ENCODE assay signal across 2 worm cellular contexts in the genomic region with DNA sequence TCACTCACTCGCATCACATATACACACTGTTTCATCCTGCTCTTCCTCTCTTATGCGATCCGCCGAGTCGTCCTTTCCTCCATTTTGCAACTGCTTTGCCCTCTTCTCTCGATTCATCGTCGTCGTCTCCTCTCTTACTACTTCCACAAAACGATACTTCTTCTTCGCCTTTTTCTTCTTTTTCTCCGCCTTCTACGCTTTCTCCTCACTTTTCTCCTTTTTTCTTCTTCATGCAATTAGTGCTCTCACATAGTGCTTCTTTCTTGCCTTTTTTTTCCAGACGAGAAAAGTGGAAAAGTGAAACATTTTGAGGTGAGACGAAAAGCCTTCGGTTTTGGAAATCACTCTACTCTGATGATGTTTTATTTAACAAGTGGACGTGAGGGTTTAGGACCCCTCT.
TF ChIP-seq lines count a peak whose summit lies in the region.

No protein-coding gene starts in this region.

TF ChIP-seq in whole organism, L1 larva, 84 proteins besides CTCF, POLR2A, EP300 and RAD21 (continued from another document):
- no peak for TF ChIP-seq aly-2 (tag; optimal IDR thresholded peaks at IDR 0.05; lab: Kevin White, UChicago)
- peak in 1 of 2 experiments; percentile 13 for TF ChIP-seq lsy-2 (tag; optimal IDR thresholded peaks at IDR 0.05; lab: Kevin White, UChicago)
- no peak for TF ChIP-seq xbp-1 (tag; optimal IDR thresholded peaks at IDR 0.05; lab: Kevin White, UChicago)
- TF ChIP-seq nhr-84 (tag; optimal IDR thresholded peaks at IDR 0.05; lab: Kevin White, UChicago) = no peak
- TF ChIP-seq ces-1 (GFP tag; optimal IDR thresholded peaks at IDR 0.05; lab: Kevin White, UChicago) = no peak
- no peak for TF ChIP-seq lin-39 (tag; optimal IDR thresholded peaks at IDR 0.05; lab: Kevin White, UChicago)
- no peak for TF ChIP-seq Y116A8C.19 (tag; optimal IDR thresholded peaks at IDR 0.05; lab: Kevin White, UChicago; ENCODE audit: borderline replicate concordance)
- no peak for TF ChIP-seq skn-1 (tag; optimal IDR thresholded peaks at IDR 0.05; lab: Kevin White, UChicago)
- TF ChIP-seq nhr-47 (tag; optimal IDR thresholded peaks at IDR 0.05; lab: Kevin White, UChicago) = no peak
- TF ChIP-seq fos-1 (tag; optimal IDR thresholded peaks at IDR 0.05; lab: Kevin White, UChicago) = no peak
- TF ChIP-seq ztf-11 (tag; optimal IDR thresholded peaks at IDR 0.05; lab: Kevin White, UChicago) = no peak
- TF ChIP-seq ets-5 (GFP tag; IDR thresholded peaks at IDR 0.05; lab: Robert Waterston, UW) = no peak
- TF ChIP-seq tlp-1 (tag; optimal IDR thresholded peaks at IDR 0.05; lab: Kevin White, UChicago) = no peak
- peak; percentile 0 for TF ChIP-seq mep-1 (tag; optimal IDR thresholded peaks at IDR 0.05; lab: Kevin White, UChicago)
- TF ChIP-seq unc-98 (GFP tag; IDR thresholded peaks at IDR 0.05; lab: Robert Waterston, UW) = no peak
- TF ChIP-seq alr-1 (tag; optimal IDR thresholded peaks at IDR 0.05; lab: Kevin White, UChicago; ENCODE audit: borderline replicate concordance) = no peak
- TF ChIP-seq sup-37 (GFP tag; optimal IDR thresholded peaks at IDR 0.05; lab: Kevin White, UChicago) = no peak
- TF ChIP-seq nhr-11 (tag; optimal IDR thresholded peaks at IDR 0.05; lab: Kevin White, UChicago) = no peak
- peak; percentile 12 for TF ChIP-seq fkh-8 (tag; optimal IDR thresholded peaks at IDR 0.05; lab: Kevin White, UChicago)
- TF ChIP-seq unc-86 (tag; optimal IDR thresholded peaks at IDR 0.05; lab: Kevin White, UChicago) = peak; percentile 31
- TF ChIP-seq nhr-77 (tag; optimal IDR thresholded peaks at IDR 0.05; lab: Kevin White, UChicago) = no peak
- no peak for TF ChIP-seq nhr-19 (GFP tag; conservative IDR thresholded peaks at IDR 0.05; lab: Robert Waterston, UW)
- TF ChIP-seq ceh-82 (tag; optimal IDR thresholded peaks at IDR 0.05; lab: Kevin White, UChicago) = peak in 1 of 3 experiments; percentile 42
- peak; percentile 65 for TF ChIP-seq lin-14 (GFP tag; optimal IDR thresholded peaks at IDR 0.05; lab: Kevin White, UChicago)
- TF ChIP-seq egl-13 (tag; optimal IDR thresholded peaks at IDR 0.05; lab: Kevin White, UChicago) = peak; percentile 22
- no peak for TF ChIP-seq sptf-1 (tag; optimal IDR thresholded peaks at IDR 0.05; lab: Kevin White, UChicago)

TF ChIP-seq in whole organism, L2 larva, 48 proteins besides CTCF, POLR2A, EP300 and RAD21 (continued from another document):
- peak; percentile 0 for TF ChIP-seq lin-13 (GFP tag; optimal IDR thresholded peaks at IDR 0.05; lab: Kevin White, UChicago)
- peak; percentile 31 for TF ChIP-seq C34F6.9 (tag; optimal IDR thresholded peaks at IDR 0.05; lab: Kevin White, UChicago)
- no peak for TF ChIP-seq ama-1 (optimal IDR thresholded peaks at IDR 0.05; lab: Kevin White, UChicago)
- no peak for TF ChIP-seq nhr-6 (tag; optimal IDR thresholded peaks at IDR 0.05; lab: Kevin White, UChicago)
- TF ChIP-seq aly-2 (tag; optimal IDR thresholded peaks at IDR 0.05; lab: Kevin White, UChicago) = no peak
- no peak for TF ChIP-seq nhr-10 (tag; optimal IDR thresholded peaks at IDR 0.05; lab: Kevin White, UChicago)
- no peak for TF ChIP-seq egl-27 (tag; optimal IDR thresholded peaks at IDR 0.05; lab: Kevin White, UChicago)
- TF ChIP-seq zag-1 (tag; optimal IDR thresholded peaks at IDR 0.05; lab: Kevin White, UChicago) = no peak
- TF ChIP-seq nhr-237 (tag; optimal IDR thresholded peaks at IDR 0.05; lab: Kevin White, UChicago) = no peak
- no peak for TF ChIP-seq unc-62 (GFP tag; optimal IDR thresholded peaks at IDR 0.05; lab: Kevin White, UChicago)
- no peak for TF ChIP-seq peb-1 (tag; optimal IDR thresholded peaks at IDR 0.05; lab: Kevin White, UChicago)
- no peak for TF ChIP-seq snpc-4 (tag; optimal IDR thresholded peaks at IDR 0.05; lab: Kevin White, UChicago)
- TF ChIP-seq nhr-23 (tag; optimal IDR thresholded peaks at IDR 0.05; lab: Kevin White, UChicago) = no peak
- no peak for TF ChIP-seq gmeb-1 (tag; optimal IDR thresholded peaks at IDR 0.05; lab: Kevin White, UChicago)
- no peak for TF ChIP-seq fos-1 (tag; optimal IDR thresholded peaks at IDR 0.05; lab: Kevin White, UChicago)
- TF ChIP-seq unc-39 (tag; optimal IDR thresholded peaks at IDR 0.05; lab: Kevin White, UChicago) = no peak
- no peak for TF ChIP-seq mab-5 (tag; optimal IDR thresholded peaks at IDR 0.05; lab: Kevin White, UChicago)
- TF ChIP-seq crh-2 (tag; optimal IDR thresholded peaks at IDR 0.05; lab: Kevin White, UChicago) = peak; percentile 5
- no peak for TF ChIP-seq ztf-11 (tag; optimal IDR thresholded peaks at IDR 0.05; lab: Kevin White, UChicago)
- TF ChIP-seq ceh-16 (tag; optimal IDR thresholded peaks at IDR 0.05; lab: Kevin White, UChicago) = no peak
- TF ChIP-seq nhr-11 (tag; optimal IDR thresholded peaks at IDR 0.05; lab: Kevin White, UChicago) = no peak
- TF ChIP-seq Y55F3AM.14 (GFP tag; optimal IDR thresholded peaks at IDR 0.05; lab: Kevin White, UChicago) = no peak
- no peak for TF ChIP-seq blmp-1 (tag; optimal IDR thresholded peaks at IDR 0.05; lab: Kevin White, UChicago; ENCODE audit: insufficient read depth)
